Worm (Caenorhabditis elegans) whole organism, L3 larva: ENCODE data around the gene spds-1.

Experiments used
- ZK546.5 ChIP-seq: sonication (generic microtip); optimal IDR thresholded peaks from 2 replicates; lab custom pipeline; 2017; ENCODE audit warnings: missing biosample characterization, missing genetic modification characterization
- aly-2 ChIP-seq: fragments of 150-350 bp; optimal IDR thresholded peaks from 2 replicates; lab custom pipeline; 2014; ENCODE audit warnings: missing biosample characterization, missing genetic modification characterization
- ama-1 ChIP-seq: fragments of 150-350 bp; optimal IDR thresholded peaks from 2 replicates; lab custom pipeline; 2018
- ceh-16 ChIP-seq: sonication (generic microtip); optimal IDR thresholded peaks from 2 replicates; lab custom pipeline; 2017; ENCODE audit warnings: missing biosample characterization, missing genetic modification characterization
- ceh-28 ChIP-seq: fragments of 150-350 bp; optimal IDR thresholded peaks from 2 replicates; lab custom pipeline; 2014; ENCODE audit warnings: missing biosample characterization, missing genetic modification reagents, missing genetic modification characterization
- egl-27 ChIP-seq: sonication (generic microtip); optimal IDR thresholded peaks from 4 replicates; lab custom pipeline; 2017; ENCODE audit warnings: missing biosample characterization, missing genetic modification reagents, missing genetic modification characterization
- egl-5 ChIP-seq: fragments of 150-350 bp; optimal IDR thresholded peaks from 2 replicates; lab custom pipeline; 2017; ENCODE audit warnings: missing biosample characterization, missing genetic modification reagents, missing genetic modification characterization, inconsistent platforms
- elt-1 ChIP-seq: fragments of 150-350 bp; optimal IDR thresholded peaks from 2 replicates; lab custom pipeline; 2014; ENCODE audit warnings: missing biosample characterization, missing genetic modification characterization
- elt-2 ChIP-seq: sonication (generic microtip); optimal IDR thresholded peaks from 2 replicates; lab custom pipeline; 2016; ENCODE audit warnings: missing genetic modification reagents, mild to moderate bottlenecking, missing genetic modification characterization, missing compliant biosample characterization
- elt-3 ChIP-seq, 3 experiments: fragments of 150-350 bp in 1 of 3; sonication (generic microtip) in 2 of 3; optimal IDR thresholded peaks; 2 replicates in 2 of 3; 4 replicates in 1 of 3; lab custom pipeline; 2014 to 2017; ENCODE audit warnings: missing biosample characterization in 3 of 3, missing genetic modification characterization in 3 of 3
- eor-1 ChIP-seq, 2 experiments: fragments of 150-350 bp; optimal IDR thresholded peaks; 2 replicates each; lab custom pipeline; 2014 to 2018; ENCODE audit warnings: missing biosample characterization in 2 of 2, missing genetic modification characterization in 2 of 2
- fkh-2 ChIP-seq: fragments of 150-350 bp; optimal IDR thresholded peaks from 2 replicates; lab custom pipeline; 2014; ENCODE audit warnings: missing biosample characterization, missing genetic modification reagents, missing genetic modification characterization
- hmg-11 ChIP-seq: sonication (generic microtip); optimal IDR thresholded peaks from 2 replicates; lab custom pipeline; 2016; ENCODE audit warnings: missing genetic modification characterization, missing compliant biosample characterization
- jun-1 ChIP-seq: fragments of 150-350 bp; optimal IDR thresholded peaks from 2 replicates; lab custom pipeline; 2014; ENCODE audit warnings: missing biosample characterization, missing genetic modification reagents, missing genetic modification characterization
- lin-39 ChIP-seq: fragments of 150-350 bp; optimal IDR thresholded peaks from 2 replicates; lab custom pipeline; 2018; ENCODE audit warnings: missing biosample characterization, missing genetic modification reagents, missing genetic modification characterization
- lsy-12 ChIP-seq: sonication (generic microtip); optimal IDR thresholded peaks from 2 replicates; lab custom pipeline; 2016; ENCODE audit warnings: mild to moderate bottlenecking, missing genetic modification characterization, missing compliant biosample characterization
- mdl-1 ChIP-seq: fragments of 150-350 bp; optimal IDR thresholded peaks from 2 replicates; lab custom pipeline; 2014; ENCODE audit warnings: missing biosample characterization, missing genetic modification characterization
- mml-1 ChIP-seq: fragments of 150-350 bp; sonication (generic microtip); optimal IDR thresholded peaks from 3 replicates; lab custom pipeline; 2014; ENCODE audit warnings: missing biosample characterization, missing genetic modification characterization
- nfya-1 ChIP-seq: sonication (generic microtip); optimal IDR thresholded peaks from 2 replicates; lab custom pipeline; 2017; ENCODE audit warnings: missing genetic modification characterization, mild to moderate bottlenecking, missing compliant biosample characterization, antibody characterized with exemption, moderate library complexity; ENCODE audit not compliant: insufficient read depth
- nhr-23 ChIP-seq: fragments of 150-350 bp; optimal IDR thresholded peaks from 2 replicates; lab custom pipeline; 2014; ENCODE audit warnings: missing biosample characterization, missing genetic modification reagents, missing genetic modification characterization
- nhr-237 ChIP-seq: fragments of 150-350 bp; optimal IDR thresholded peaks from 2 replicates; lab custom pipeline; 2014; ENCODE audit warnings: missing biosample characterization, missing genetic modification characterization
- nhr-25 ChIP-seq: sonication (generic microtip); optimal IDR thresholded peaks from 2 replicates; lab custom pipeline; 2017; ENCODE audit warnings: missing biosample characterization, missing genetic modification characterization
- nhr-43 ChIP-seq: sonication (generic microtip); optimal IDR thresholded peaks from 2 replicates; lab custom pipeline; 2016; ENCODE audit warnings: mild to moderate bottlenecking, missing genetic modification characterization, missing compliant biosample characterization; ENCODE audit not compliant: poor library complexity, severe bottlenecking
- nhr-77 ChIP-seq: fragments of 150-350 bp; optimal IDR thresholded peaks from 2 replicates; lab custom pipeline; 2014; ENCODE audit warnings: missing biosample characterization, missing genetic modification characterization
- pha-4 ChIP-seq: fragments of 150-350 bp; optimal IDR thresholded peaks from 2 replicates; lab custom pipeline; 2014; ENCODE audit warnings: missing biosample characterization, missing genetic modification reagents, missing genetic modification characterization
- pqm-1 ChIP-seq: fragments of 150-350 bp; optimal IDR thresholded peaks from 2 replicates; lab custom pipeline; 2017; ENCODE audit warnings: missing biosample characterization, missing genetic modification characterization, inconsistent platforms
- sea-2 ChIP-seq: fragments of 150-350 bp; sonication (generic microtip); optimal IDR thresholded peaks from 4 replicates; lab custom pipeline; 2014; ENCODE audit warnings: missing biosample characterization, missing genetic modification reagents, missing genetic modification characterization
- skn-1 ChIP-seq: fragments of 150-350 bp; optimal IDR thresholded peaks from 2 replicates; lab custom pipeline; 2014; ENCODE audit warnings: missing biosample characterization, missing genetic modification characterization
- snpc-4 ChIP-seq: fragments of 150-350 bp; optimal IDR thresholded peaks from 2 replicates; lab custom pipeline; 2014; ENCODE audit warnings: missing biosample characterization, missing genetic modification characterization
- tbx-2 ChIP-seq: sonication (generic microtip); optimal IDR thresholded peaks from 2 replicates; lab custom pipeline; 2016; ENCODE audit warnings: mild to moderate bottlenecking, missing genetic modification characterization, missing compliant biosample characterization
- unc-39 ChIP-seq: sonication (generic microtip); optimal IDR thresholded peaks from 4 replicates; lab custom pipeline; 2017; ENCODE audit warnings: missing biosample characterization, missing genetic modification characterization
- zag-1 ChIP-seq: fragments of 150-350 bp; optimal IDR thresholded peaks from 2 replicates; lab custom pipeline; 2014; ENCODE audit warnings: missing biosample characterization, missing genetic modification characterization
- ztf-4 ChIP-seq: fragments of 150-350 bp; optimal IDR thresholded peaks from 2 replicates; lab custom pipeline; 2014; ENCODE audit warnings: missing biosample characterization, missing genetic modification characterization

The spds-1 gene

ce11 chrII:12808746-12809145 is 2.0 kb downstream of the spds-1 start:
- TF ChIP-seq hmg-11 (tag; lab: Kevin White, UChicago) (no peak), tbx-2 (tag; lab: Kevin White, UChicago) (no peak), unc-39 (tag; lab: Kevin White, UChicago) (no peak), nhr-23 (tag; lab: Kevin White, UChicago) (no peak), elt-3 (tag; optimal IDR thresholded peaks at IDR 0.05; lab: Kevin White, UChicago) (no peak), mdl-1 (no peak), skn-1 (tag; lab: Kevin White, UChicago) (no peak), egl-27 (tag; lab: Kevin White, UChicago) (no peak), nfya-1 (no peak), ztf-4 (tag; lab: Kevin White, UChicago) (no peak), ZK546.5 (tag; lab: Kevin White, UChicago) (no peak), egl-5 (tag; lab: Kevin White, UChicago) (no peak), pqm-1 (no peak), lin-39 (tag; lab: Kevin White, UChicago) (no peak)
- TF ChIP-seq, all 47 proteins: peak for 0

- TF ChIP-seq pqm-1 (no peak), ceh-28 (tag; lab: Kevin White, UChicago) (no peak), lsy-12 (no peak), zag-1 (no peak), nhr-237 (no peak), eor-1 (tag; optimal IDR thresholded peaks at IDR 0.05; lab: Kevin White, UChicago) (no peak), sea-2 (GFP tag; lab: Kevin White, UChicago) (no peak), egl-27 (tag; lab: Kevin White, UChicago) (no peak), nhr-23 (tag; lab: Kevin White, UChicago) (no peak), ceh-16 (tag; lab: Kevin White, UChicago) (no peak), mml-1 (tag; lab: Kevin White, UChicago) (no peak), nhr-25 (tag; lab: Kevin White, UChicago) (no peak), ztf-4 (tag; lab: Kevin White, UChicago) (no peak), nhr-43 (no peak), jun-1 (tag; lab: Kevin White, UChicago) (no peak), hmg-11 (tag; lab: Kevin White, UChicago) (no peak), skn-1 (tag; lab: Kevin White, UChicago) (no peak), egl-5 (tag; lab: Kevin White, UChicago) (no peak)
Observed at ce11 chrII:12809725-12810124, 3.0 kb downstream of the spds-1 start.

- no peak for TF ChIP-seq lsy-12
- TF ChIP-seq mml-1 (tag; lab: Kevin White, UChicago): no peak
- no peak for TF ChIP-seq hmg-11 (tag; lab: Kevin White, UChicago)
- TF ChIP-seq eor-1 (tag; optimal IDR thresholded peaks at IDR 0.05; lab: Kevin White, UChicago): no peak
- peak; percentile 9 for TF ChIP-seq elt-2
- TF ChIP-seq pqm-1: peak; percentile 5
- TF ChIP-seq pha-4 (tag; lab: Kevin White, UChicago): peak; percentile 14
- no peak for TF ChIP-seq elt-1 (tag; lab: Kevin White, UChicago)
- no peak for TF ChIP-seq egl-5 (tag; lab: Kevin White, UChicago)
- TF ChIP-seq lin-39 (tag; lab: Kevin White, UChicago): no peak
- TF ChIP-seq fkh-2 (tag; lab: Kevin White, UChicago): no peak
Observed at ce11 chrII:12810709-12811108, 4.0 kb downstream of the spds-1 start, which contains the start of gene Y46G5A.20. Y46G5A.20 (plus strand) TSS chrII:12811009.

- no peak for TF ChIP-seq nhr-77 (tag; lab: Kevin White, UChicago)
- TF ChIP-seq egl-5 (tag; lab: Kevin White, UChicago): no peak
- TF ChIP-seq mdl-1: no peak
- no peak for TF ChIP-seq skn-1 (tag; lab: Kevin White, UChicago)
Observed at ce11 chrII:12813253-12813652, 6.6 kb downstream of the spds-1 start.

DNA sequence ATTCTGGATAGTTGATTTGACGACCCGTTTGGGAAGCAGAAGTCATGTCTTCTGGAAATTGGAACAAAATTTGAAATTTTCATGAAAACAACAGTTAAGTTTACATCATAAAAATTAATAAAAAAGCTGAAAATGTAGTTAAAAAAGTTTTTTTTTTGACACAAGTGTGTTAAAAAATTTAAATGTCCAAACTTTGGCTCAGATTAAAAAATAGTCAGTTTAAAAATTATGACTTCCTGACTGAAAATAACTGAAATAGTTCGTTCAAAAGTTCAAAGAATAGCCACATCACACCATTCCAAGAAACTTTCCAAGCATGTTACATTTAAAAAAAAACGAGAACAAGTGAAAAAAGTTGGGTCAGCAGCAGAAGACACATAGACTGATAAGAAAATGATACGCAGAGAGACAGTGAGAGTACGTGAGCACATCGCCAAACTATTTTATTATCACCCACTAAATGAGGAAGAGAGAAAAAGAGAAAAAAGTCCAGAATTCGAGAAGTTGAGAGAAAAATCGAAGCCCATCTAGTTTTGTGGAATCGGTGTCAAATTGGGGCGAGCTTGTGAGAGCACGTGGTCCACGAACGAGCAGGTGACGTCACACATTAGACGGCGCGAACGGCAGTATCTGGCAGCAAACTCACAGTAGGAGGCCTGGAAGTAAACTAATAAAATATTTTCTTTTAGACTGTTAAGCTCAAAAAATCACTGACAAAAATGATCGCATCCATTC is 9.9 kb downstream of the spds-1 start, which contains the start of gene acl-7:
acl-7 (minus strand) TSS at position 51 of the 735 bp plus-strand sequence.
- TF ChIP-seq snpc-4 (tag; lab: Kevin White, UChicago): no peak
- TF ChIP-seq zag-1: no peak
- TF ChIP-seq ama-1 (lab: Kevin White, UChicago): no peak
- no peak for TF ChIP-seq skn-1 (tag; lab: Kevin White, UChicago)
- peak; percentile 76 for TF ChIP-seq elt-2
- TF ChIP-seq sea-2 (GFP tag; lab: Kevin White, UChicago): no peak
- peak; percentile 39 for TF ChIP-seq pqm-1
- no peak for TF ChIP-seq aly-2
